Worm (Caenorhabditis elegans) whole organism, L3 larva: Measurements from ENCODE around the gene C47E12.3.

Experiments used
- R02D3.7 ChIP-seq: fragments of 150-350 bp; optimal IDR thresholded peaks from 2 replicates; lab custom pipeline; 2014; ENCODE audit warnings: missing biosample characterization, missing genetic modification characterization
- ZK546.5 ChIP-seq: sonication (generic microtip); optimal IDR thresholded peaks from 2 replicates; lab custom pipeline; 2017; ENCODE audit warnings: missing biosample characterization, missing genetic modification characterization
- aly-2 ChIP-seq: fragments of 150-350 bp; optimal IDR thresholded peaks from 2 replicates; lab custom pipeline; 2014; ENCODE audit warnings: missing biosample characterization, missing genetic modification characterization
- ama-1 ChIP-seq: fragments of 150-350 bp; optimal IDR thresholded peaks from 2 replicates; lab custom pipeline; 2018
- ceh-16 ChIP-seq: sonication (generic microtip); optimal IDR thresholded peaks from 2 replicates; lab custom pipeline; 2017; ENCODE audit warnings: missing biosample characterization, missing genetic modification characterization
- ceh-28 ChIP-seq: fragments of 150-350 bp; optimal IDR thresholded peaks from 2 replicates; lab custom pipeline; 2014; ENCODE audit warnings: missing biosample characterization, missing genetic modification reagents, missing genetic modification characterization
- ceh-82 ChIP-seq: fragments of 150-350 bp; optimal IDR thresholded peaks from 2 replicates; lab custom pipeline; 2014; ENCODE audit warnings: missing biosample characterization, missing genetic modification characterization
- ceh-9 ChIP-seq: sonication (generic microtip); optimal IDR thresholded peaks from 2 replicates; lab custom pipeline; 2018; ENCODE audit warnings: missing biosample characterization, missing genetic modification characterization
- daf-12 ChIP-seq: fragments of 150-350 bp; optimal IDR thresholded peaks from 2 replicates; lab custom pipeline; 2014; ENCODE audit warnings: missing biosample characterization, missing genetic modification reagents, missing genetic modification characterization
- egl-27 ChIP-seq: sonication (generic microtip); optimal IDR thresholded peaks from 4 replicates; lab custom pipeline; 2017; ENCODE audit warnings: missing biosample characterization, missing genetic modification reagents, missing genetic modification characterization
- egl-5 ChIP-seq: fragments of 150-350 bp; optimal IDR thresholded peaks from 2 replicates; lab custom pipeline; 2017; ENCODE audit warnings: missing biosample characterization, missing genetic modification reagents, missing genetic modification characterization, inconsistent platforms
- elt-2 ChIP-seq: sonication (generic microtip); optimal IDR thresholded peaks from 2 replicates; lab custom pipeline; 2016; ENCODE audit warnings: missing genetic modification reagents, mild to moderate bottlenecking, missing genetic modification characterization, missing compliant biosample characterization
- elt-3 ChIP-seq, 3 experiments: fragments of 150-350 bp in 1 of 3; sonication (generic microtip) in 2 of 3; optimal IDR thresholded peaks; 2 replicates in 2 of 3; 4 replicates in 1 of 3; lab custom pipeline; 2014 to 2017; ENCODE audit warnings: missing biosample characterization in 3 of 3, missing genetic modification characterization in 3 of 3
- eor-1 ChIP-seq, 2 experiments: fragments of 150-350 bp; optimal IDR thresholded peaks; 2 replicates each; lab custom pipeline; 2014 to 2018; ENCODE audit warnings: missing biosample characterization in 2 of 2, missing genetic modification characterization in 2 of 2
- fkh-10 ChIP-seq: sonication (generic microtip); optimal IDR thresholded peaks from 2 replicates; lab custom pipeline; 2017; ENCODE audit warnings: missing biosample characterization, missing genetic modification reagents, missing genetic modification characterization
- fkh-2 ChIP-seq: fragments of 150-350 bp; optimal IDR thresholded peaks from 2 replicates; lab custom pipeline; 2014; ENCODE audit warnings: missing biosample characterization, missing genetic modification reagents, missing genetic modification characterization
- fos-1 ChIP-seq: fragments of 150-350 bp; optimal IDR thresholded peaks from 2 replicates; lab custom pipeline; 2014; ENCODE audit warnings: missing biosample characterization, missing genetic modification characterization
- hmg-11 ChIP-seq: sonication (generic microtip); optimal IDR thresholded peaks from 2 replicates; lab custom pipeline; 2016; ENCODE audit warnings: missing genetic modification characterization, missing compliant biosample characterization
- jun-1 ChIP-seq: fragments of 150-350 bp; optimal IDR thresholded peaks from 2 replicates; lab custom pipeline; 2014; ENCODE audit warnings: missing biosample characterization, missing genetic modification reagents, missing genetic modification characterization
- lin-15B ChIP-seq: fragments of 150-350 bp; optimal IDR thresholded peaks from 2 replicates; lab custom pipeline; 2014; ENCODE audit warnings: missing biosample characterization, missing genetic modification characterization
- lin-39 ChIP-seq: fragments of 150-350 bp; optimal IDR thresholded peaks from 2 replicates; lab custom pipeline; 2018; ENCODE audit warnings: missing biosample characterization, missing genetic modification reagents, missing genetic modification characterization
- lsy-12 ChIP-seq: sonication (generic microtip); optimal IDR thresholded peaks from 2 replicates; lab custom pipeline; 2016; ENCODE audit warnings: mild to moderate bottlenecking, missing genetic modification characterization, missing compliant biosample characterization
- mdl-1 ChIP-seq: fragments of 150-350 bp; optimal IDR thresholded peaks from 2 replicates; lab custom pipeline; 2014; ENCODE audit warnings: missing biosample characterization, missing genetic modification characterization
- mml-1 ChIP-seq: fragments of 150-350 bp; sonication (generic microtip); optimal IDR thresholded peaks from 3 replicates; lab custom pipeline; 2014; ENCODE audit warnings: missing biosample characterization, missing genetic modification characterization
- nfya-1 ChIP-seq: sonication (generic microtip); optimal IDR thresholded peaks from 2 replicates; lab custom pipeline; 2017; ENCODE audit warnings: missing genetic modification characterization, mild to moderate bottlenecking, missing compliant biosample characterization, antibody characterized with exemption, moderate library complexity; ENCODE audit not compliant: insufficient read depth
- nhr-11 ChIP-seq: fragments of 150-350 bp; optimal IDR thresholded peaks from 2 replicates; lab custom pipeline; 2014; ENCODE audit warnings: missing biosample characterization, missing genetic modification characterization
- nhr-12 ChIP-seq: fragments of 150-350 bp; optimal IDR thresholded peaks from 2 replicates; lab custom pipeline; 2014; ENCODE audit warnings: missing biosample characterization, missing genetic modification characterization
- nhr-23 ChIP-seq: fragments of 150-350 bp; optimal IDR thresholded peaks from 2 replicates; lab custom pipeline; 2014; ENCODE audit warnings: missing biosample characterization, missing genetic modification reagents, missing genetic modification characterization
- nhr-237 ChIP-seq: fragments of 150-350 bp; optimal IDR thresholded peaks from 2 replicates; lab custom pipeline; 2014; ENCODE audit warnings: missing biosample characterization, missing genetic modification characterization
- nhr-25 ChIP-seq: sonication (generic microtip); optimal IDR thresholded peaks from 2 replicates; lab custom pipeline; 2017; ENCODE audit warnings: missing biosample characterization, missing genetic modification characterization
- nhr-28 ChIP-seq: fragments of 150-350 bp; optimal IDR thresholded peaks from 2 replicates; lab custom pipeline; 2014; ENCODE audit warnings: missing biosample characterization, missing genetic modification characterization
- nhr-43 ChIP-seq: sonication (generic microtip); optimal IDR thresholded peaks from 2 replicates; lab custom pipeline; 2016; ENCODE audit warnings: mild to moderate bottlenecking, missing genetic modification characterization, missing compliant biosample characterization; ENCODE audit not compliant: poor library complexity, severe bottlenecking
- nhr-67 ChIP-seq: fragments of 150-350 bp; optimal IDR thresholded peaks from 2 replicates; lab custom pipeline; 2014; ENCODE audit warnings: missing biosample characterization, missing genetic modification characterization
- nhr-76 ChIP-seq: fragments of 150-350 bp; sonication (generic microtip); optimal IDR thresholded peaks from 5 replicates; lab custom pipeline; 2014; ENCODE audit warnings: missing biosample characterization, missing genetic modification characterization
- nhr-77 ChIP-seq: fragments of 150-350 bp; optimal IDR thresholded peaks from 2 replicates; lab custom pipeline; 2014; ENCODE audit warnings: missing biosample characterization, missing genetic modification characterization
- pha-4 ChIP-seq: fragments of 150-350 bp; optimal IDR thresholded peaks from 2 replicates; lab custom pipeline; 2014; ENCODE audit warnings: missing biosample characterization, missing genetic modification reagents, missing genetic modification characterization
- pqm-1 ChIP-seq: fragments of 150-350 bp; optimal IDR thresholded peaks from 2 replicates; lab custom pipeline; 2017; ENCODE audit warnings: missing biosample characterization, missing genetic modification characterization, inconsistent platforms
- sea-2 ChIP-seq: fragments of 150-350 bp; sonication (generic microtip); optimal IDR thresholded peaks from 4 replicates; lab custom pipeline; 2014; ENCODE audit warnings: missing biosample characterization, missing genetic modification reagents, missing genetic modification characterization
- skn-1 ChIP-seq: fragments of 150-350 bp; optimal IDR thresholded peaks from 2 replicates; lab custom pipeline; 2014; ENCODE audit warnings: missing biosample characterization, missing genetic modification characterization
- snpc-4 ChIP-seq: fragments of 150-350 bp; optimal IDR thresholded peaks from 2 replicates; lab custom pipeline; 2014; ENCODE audit warnings: missing biosample characterization, missing genetic modification characterization
- tbx-2 ChIP-seq: sonication (generic microtip); optimal IDR thresholded peaks from 2 replicates; lab custom pipeline; 2016; ENCODE audit warnings: mild to moderate bottlenecking, missing genetic modification characterization, missing compliant biosample characterization
- unc-39 ChIP-seq: sonication (generic microtip); optimal IDR thresholded peaks from 4 replicates; lab custom pipeline; 2017; ENCODE audit warnings: missing biosample characterization, missing genetic modification characterization
- unc-62 ChIP-seq: fragments of 150-350 bp; sonication (generic microtip); optimal IDR thresholded peaks from 4 replicates; lab custom pipeline; 2014; ENCODE audit warnings: missing biosample characterization, missing genetic modification reagents, missing genetic modification characterization
- ztf-11 ChIP-seq: fragments of 150-350 bp; optimal IDR thresholded peaks from 2 replicates; lab custom pipeline; 2014; ENCODE audit warnings: missing biosample characterization, missing genetic modification characterization
- ztf-4 ChIP-seq: fragments of 150-350 bp; optimal IDR thresholded peaks from 2 replicates; lab custom pipeline; 2014; ENCODE audit warnings: missing biosample characterization, missing genetic modification characterization

Gene C47E12.3

DNA sequence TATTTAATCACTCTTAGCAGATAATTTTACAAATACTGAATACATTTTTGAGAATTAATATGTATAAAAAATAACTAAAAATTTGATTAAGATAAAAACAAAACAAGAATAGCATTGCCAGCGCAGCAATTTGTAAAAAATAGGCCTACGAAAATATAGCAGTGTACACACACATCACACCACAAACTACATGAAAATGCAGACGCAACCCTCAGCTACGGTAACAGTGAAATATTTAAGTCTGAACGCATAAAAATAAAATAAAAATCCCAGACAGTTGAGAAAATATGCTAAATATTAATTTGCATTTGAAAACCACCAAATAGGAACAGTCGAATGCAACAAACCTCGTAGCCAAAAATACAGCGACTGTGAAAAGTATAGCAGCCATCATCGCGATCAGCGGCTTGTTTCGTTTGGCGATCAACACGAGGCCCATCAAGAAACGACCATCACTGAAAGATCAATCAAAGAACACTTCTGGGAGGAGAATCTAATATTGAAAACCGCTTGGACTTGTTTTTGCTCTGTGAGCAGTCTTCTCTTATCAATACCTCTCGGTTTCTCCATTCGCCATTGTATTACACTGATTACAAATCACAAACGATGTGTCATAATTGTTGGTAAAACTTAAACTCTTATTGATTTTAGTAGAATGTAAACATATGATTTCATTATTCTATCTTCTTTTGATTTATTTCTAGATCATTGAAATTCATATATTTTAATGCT lies 3.0 kb downstream of the C47E12.3 start, which contains the start of gene pyp-1:
pyp-1 (minus strand) TSS at position 439 of the 732 bp plus-strand sequence.
- TF ChIP-seq fos-1 (tag; lab: Kevin White, UChicago) (no peak), unc-62 (GFP tag; lab: Kevin White, UChicago) (no peak), nhr-11 (tag; lab: Kevin White, UChicago) (no peak), pqm-1 (tag; lab: Kevin White, UChicago) (peak; percentile 83), egl-27 (tag; lab: Kevin White, UChicago) (no peak), daf-12 (tag; lab: Kevin White, UChicago) (no peak), ceh-9 (tag; lab: Kevin White, UChicago) (no peak), snpc-4 (tag; lab: Kevin White, UChicago) (peak; percentile 7), nhr-25 (tag; lab: Kevin White, UChicago) (no peak), nhr-28 (tag; lab: Kevin White, UChicago) (no peak), jun-1 (peak; percentile 21), mdl-1 (tag; lab: Kevin White, UChicago) (no peak), egl-5 (no peak), nhr-23 (tag; lab: Kevin White, UChicago) (no peak), pha-4 (tag; lab: Kevin White, UChicago) (peak; percentile 75), sea-2 (no peak), tbx-2 (tag; lab: Kevin White, UChicago) (no peak), ama-1 (peak; percentile 19), ceh-82 (tag; lab: Kevin White, UChicago) (no peak), ceh-16 (no peak), lin-39 (tag; lab: Kevin White, UChicago) (peak; percentile 25), eor-1 (tag; optimal IDR thresholded peaks at IDR 0.05; lab: Kevin White, UChicago) (no peak), nhr-77 (tag; lab: Kevin White, UChicago) (no peak), fkh-10 (no peak), ceh-28 (peak; percentile 40), R02D3.7 (no peak), nfya-1 (peak; percentile 15), ztf-4 (tag; lab: Kevin White, UChicago) (no peak), fkh-2 (tag; lab: Kevin White, UChicago) (no peak), nhr-43 (tag; lab: Kevin White, UChicago) (no peak), mml-1 (tag; lab: Kevin White, UChicago) (no peak), elt-2 (tag; lab: Kevin White, UChicago) (peak; percentile 74), aly-2 (tag; lab: Kevin White, UChicago) (no peak), nhr-76 (tag; lab: Kevin White, UChicago) (no peak)

DNA sequence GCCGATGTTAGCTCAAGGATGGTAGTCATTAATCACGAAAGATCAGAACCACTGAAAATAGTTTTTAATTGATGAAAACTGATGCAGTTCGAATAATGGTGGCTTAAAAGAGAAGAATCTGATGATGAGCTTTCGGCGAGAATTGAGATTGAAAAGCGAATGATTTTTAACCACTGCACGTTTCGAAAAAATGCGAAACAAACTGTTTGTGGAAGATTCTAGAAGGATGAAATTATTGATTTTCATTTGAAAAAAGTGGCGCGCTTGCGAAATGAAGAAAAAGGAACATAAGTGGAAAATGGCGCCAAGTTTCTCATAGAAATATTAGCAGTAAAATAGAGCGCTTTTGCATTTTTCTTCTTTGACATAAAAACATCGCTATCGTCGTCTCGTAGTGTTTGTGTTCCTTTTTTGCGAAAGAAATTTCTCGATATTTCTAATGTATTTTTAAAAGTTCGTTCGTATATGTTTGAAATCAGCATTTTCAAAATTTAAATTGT lies 6.7 kb downstream of the C47E12.3 start, which contains the start of gene uba-1:
uba-1 (minus strand) TSS at position 51 of the 500 bp plus-strand sequence.
- TF ChIP-seq lin-39 (tag; lab: Kevin White, UChicago) (peak; percentile 4), nhr-77 (tag; lab: Kevin White, UChicago) (no peak), nhr-12 (tag; lab: Kevin White, UChicago) (no peak), nfya-1 (peak; percentile 7), fkh-2 (tag; lab: Kevin White, UChicago) (no peak), ztf-11 (tag; lab: Kevin White, UChicago) (no peak), ceh-82 (tag; lab: Kevin White, UChicago) (no peak), pha-4 (tag; lab: Kevin White, UChicago) (peak; percentile 26), egl-5 (no peak), sea-2 (no peak), tbx-2 (tag; lab: Kevin White, UChicago) (peak; percentile 6), nhr-28 (tag; lab: Kevin White, UChicago) (no peak), unc-62 (GFP tag; lab: Kevin White, UChicago) (no peak), nhr-25 (tag; lab: Kevin White, UChicago) (peak; percentile 37), pqm-1 (tag; lab: Kevin White, UChicago) (no peak), lsy-12 (peak; percentile 46), snpc-4 (tag; lab: Kevin White, UChicago) (no peak), nhr-23 (tag; lab: Kevin White, UChicago) (peak; percentile 62), nhr-76 (tag; lab: Kevin White, UChicago) (no peak), nhr-43 (tag; lab: Kevin White, UChicago) (peak; percentile 68), unc-39 (tag; lab: Kevin White, UChicago) (no peak), egl-27 (tag; lab: Kevin White, UChicago) (no peak), eor-1 (tag; optimal IDR thresholded peaks at IDR 0.05; lab: Kevin White, UChicago) (no peak), ceh-28 (peak; percentile 37), R02D3.7 (no peak), fos-1 (tag; lab: Kevin White, UChicago) (no peak), daf-12 (tag; lab: Kevin White, UChicago) (no peak), ama-1 (peak; percentile 81), lin-15B (tag; lab: Kevin White, UChicago) (peak; percentile 29), nhr-67 (tag; lab: Kevin White, UChicago) (no peak), hmg-11 (no peak), ztf-4 (tag; lab: Kevin White, UChicago) (peak; percentile 49), ceh-16 (no peak), jun-1 (no peak), ceh-9 (tag; lab: Kevin White, UChicago) (no peak), ZK546.5 (tag; lab: Kevin White, UChicago) (no peak), nhr-237 (tag; lab: Kevin White, UChicago) (no peak), mdl-1 (tag; lab: Kevin White, UChicago) (no peak), skn-1 (tag; lab: Kevin White, UChicago) (no peak), mml-1 (tag; lab: Kevin White, UChicago) (no peak), fkh-10 (no peak), elt-3 (tag; optimal IDR thresholded peaks at IDR 0.05; lab: Kevin White, UChicago) (no peak), aly-2 (tag; lab: Kevin White, UChicago) (no peak)
